Worm (Caenorhabditis elegans): ENCODE results near the gene T06D4.1.

Gene T06D4.1

DNA sequence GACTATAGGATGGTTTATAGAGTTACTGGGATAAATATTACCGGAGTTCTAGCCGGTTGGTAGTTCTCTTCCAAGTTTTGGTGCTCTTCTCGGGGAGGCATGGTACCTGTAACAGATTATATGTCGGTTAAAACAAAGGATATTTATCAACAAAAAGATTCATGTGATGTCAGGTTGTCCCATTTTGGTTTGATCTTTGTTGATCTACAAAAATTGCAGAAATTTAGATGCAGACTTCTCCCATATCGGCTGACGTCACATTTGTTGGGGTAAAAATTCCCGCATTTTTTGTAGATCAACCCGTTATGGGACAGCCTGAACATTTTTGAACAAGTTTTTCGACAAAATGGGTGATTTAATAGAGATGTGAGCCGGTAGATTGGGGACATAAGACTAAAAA, 13.5 kb upstream of the T06D4.1 start, which contains the start of gene Y49F6C.7:
TSS of gene Y49F6C.7 (minus strand) at position 101 of the 400 bp plus-strand sequence.
- no peak for TF ChIP-seq cebp-1 (GFP tag; IDR thresholded peaks at IDR 0.05)
- TF ChIP-seq cebp-1 (tag; optimal IDR thresholded peaks at IDR 0.05): no peak
- no peak for TF ChIP-seq F37B4.10 (GFP tag; IDR thresholded peaks at IDR 0.05)
- no peak for TF ChIP-seq hlh-12 (tag; optimal IDR thresholded peaks at IDR 0.05)
- no peak for TF ChIP-seq Y79H2A.3 (GFP tag; conservative IDR thresholded peaks at IDR 0.05)
- no peak for TF ChIP-seq ccch-3 (GFP tag; optimal IDR thresholded peaks at IDR 0.05)
- no peak for TF ChIP-seq snpc-1.3 (tag; optimal IDR thresholded peaks at IDR 0.05; ENCODE audit: insufficient read depth)
- TF ChIP-seq bed-2 (GFP tag; IDR thresholded peaks at IDR 0.05): no peak
- no peak for TF ChIP-seq unc-62 (GFP tag; optimal IDR thresholded peaks at IDR 0.05)

DNA sequence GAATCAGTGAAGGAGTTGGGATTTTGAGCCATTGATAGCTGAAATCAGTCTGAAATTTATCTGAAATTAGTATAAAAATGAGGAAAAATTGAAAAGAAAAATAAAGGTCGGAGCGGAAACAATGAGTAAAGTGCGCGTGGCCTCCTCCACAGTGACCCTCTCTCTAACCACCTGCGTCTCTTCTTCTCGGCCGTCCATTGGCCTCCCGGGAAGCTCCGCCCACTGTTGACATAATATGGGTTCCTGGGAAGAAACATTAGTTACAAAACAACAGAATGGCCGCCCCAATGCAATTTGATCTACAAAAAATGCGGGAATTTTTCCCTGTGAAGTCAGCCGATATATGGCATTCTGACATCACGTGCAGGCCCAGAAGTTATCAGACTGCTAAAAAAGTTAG, 11.6 kb upstream of the T06D4.1 start, which contains the start of gene Y49F6C.8:
TSS of gene Y49F6C.8 (minus strand) at position 51 of the 400 bp plus-strand sequence.
- peak; percentile 94 for TF ChIP-seq nfyb-1 (GFP tag; IDR thresholded peaks at IDR 0.05)
- no peak for TF ChIP-seq ceh-91 (GFP tag; IDR thresholded peaks at IDR 0.05)
- peak; percentile 8 for TF ChIP-seq xnd-1 (tag; optimal IDR thresholded peaks at IDR 0.05)
- peak; percentile 85; the same call in 1 of the 2 replicates for TF ChIP-seq aptf-3 (GFP tag; IDR thresholded peaks at IDR 0.05)
- TF ChIP-seq efl-1 (GFP tag; optimal IDR thresholded peaks at IDR 0.05): peak; percentile 30
- TF ChIP-seq sdz-38 (tag; optimal IDR thresholded peaks at IDR 0.05): no peak
- TF ChIP-seq hmg-1.2 (GFP tag; IDR thresholded peaks at IDR 0.05): peak; percentile 59; the same call in 1 of the 2 replicates
- peak; percentile 98 for TF ChIP-seq aptf-2 (GFP tag; conservative IDR thresholded peaks at IDR 0.05)
- peak; percentile 72 for TF ChIP-seq madf-6 (GFP tag; IDR thresholded peaks at IDR 0.05)

- no peak for TF ChIP-seq madf-10 (tag; optimal IDR thresholded peaks at IDR 0.05)
- TF ChIP-seq B0035.1 (tag; optimal IDR thresholded peaks at IDR 0.05): no peak
- no peak for TF ChIP-seq akir-1 (GFP tag; optimal IDR thresholded peaks at IDR 0.05)
- no peak for TF ChIP-seq snpc-3.4 (tag; optimal IDR thresholded peaks at IDR 0.05)
- no peak for TF ChIP-seq nfyb-1 (GFP tag; IDR thresholded peaks at IDR 0.05)
- no peak for TF ChIP-seq hsf-1 (GFP tag; IDR thresholded peaks at IDR 0.05)
- no peak for TF ChIP-seq lag-1 (GFP tag; IDR thresholded peaks at IDR 0.05)
- TF ChIP-seq F55B11.4 (tag; optimal IDR thresholded peaks at IDR 0.05; ENCODE audit: borderline replicate concordance, insufficient read depth): no peak
- TF ChIP-seq nhr-90 (tag; optimal IDR thresholded peaks at IDR 0.05): no peak
- TF ChIP-seq egrh-3 (GFP tag; IDR thresholded peaks at IDR 0.05): no peak
- TF ChIP-seq ztf-26 (tag; optimal IDR thresholded peaks at IDR 0.05): no peak
- TF ChIP-seq attf-6 (GFP tag; IDR thresholded peaks at IDR 0.05): no peak
Observed at ce11 chrII:3371010-3371409, 10.6 kb upstream of the T06D4.1 start, which contains the start of gene bath-23. bath-23 (plus strand) TSS chrII:3371310.

DNA sequence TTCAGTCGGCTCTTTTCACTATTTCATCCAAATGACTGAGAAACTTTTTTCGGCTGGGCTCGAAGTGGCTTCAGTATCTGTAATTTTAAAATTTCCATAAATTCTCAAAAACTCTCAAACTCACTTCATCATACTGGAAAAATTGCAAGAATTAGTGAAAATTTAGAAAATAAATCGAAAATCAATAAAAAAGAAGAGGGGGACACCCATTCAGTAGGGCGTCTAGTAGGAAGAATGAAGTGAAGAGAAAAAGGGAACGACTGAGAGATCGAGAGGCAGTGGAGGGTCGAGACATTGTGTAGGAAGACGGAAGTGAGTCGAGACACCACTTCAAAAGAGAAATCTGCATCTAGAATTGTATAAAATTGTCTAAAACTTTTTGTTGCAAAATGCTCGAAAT, 7.8 kb upstream of the T06D4.1 start:
- TF ChIP-seq F33H1.4 (GFP tag; IDR thresholded peaks at IDR 0.05) (no peak), tbx-9 (tag; optimal IDR thresholded peaks at IDR 0.05; ENCODE audit: borderline replicate concordance) (no peak), C06A6.2 (GFP tag; conservative IDR thresholded peaks at IDR 0.05) (no peak), let-526 (GFP tag; IDR thresholded peaks at IDR 0.05) (no peak), repo-1 (tag; optimal IDR thresholded peaks at IDR 0.05) (no peak), nhr-90 (tag; optimal IDR thresholded peaks at IDR 0.05) (no peak), let-607 (tag; optimal IDR thresholded peaks at IDR 0.05) (no peak), ZK185.1 (tag; optimal IDR thresholded peaks at IDR 0.05; ENCODE audit: poor library complexity, severe bottlenecking) (no peak), ccch-3 (GFP tag; optimal IDR thresholded peaks at IDR 0.05) (no peak), F37B4.10 (GFP tag; IDR thresholded peaks at IDR 0.05) (no peak), akir-1 (GFP tag; optimal IDR thresholded peaks at IDR 0.05) (no peak), nhr-179 (tag; optimal IDR thresholded peaks at IDR 0.05) (no peak), ztf-25 (GFP tag; IDR thresholded peaks at IDR 0.05) (no peak), egrh-3 (GFP tag; IDR thresholded peaks at IDR 0.05) (no peak), snpc-1.3 (tag; optimal IDR thresholded peaks at IDR 0.05; ENCODE audit: insufficient read depth) (no peak)
